In the genomic region with DNA sequence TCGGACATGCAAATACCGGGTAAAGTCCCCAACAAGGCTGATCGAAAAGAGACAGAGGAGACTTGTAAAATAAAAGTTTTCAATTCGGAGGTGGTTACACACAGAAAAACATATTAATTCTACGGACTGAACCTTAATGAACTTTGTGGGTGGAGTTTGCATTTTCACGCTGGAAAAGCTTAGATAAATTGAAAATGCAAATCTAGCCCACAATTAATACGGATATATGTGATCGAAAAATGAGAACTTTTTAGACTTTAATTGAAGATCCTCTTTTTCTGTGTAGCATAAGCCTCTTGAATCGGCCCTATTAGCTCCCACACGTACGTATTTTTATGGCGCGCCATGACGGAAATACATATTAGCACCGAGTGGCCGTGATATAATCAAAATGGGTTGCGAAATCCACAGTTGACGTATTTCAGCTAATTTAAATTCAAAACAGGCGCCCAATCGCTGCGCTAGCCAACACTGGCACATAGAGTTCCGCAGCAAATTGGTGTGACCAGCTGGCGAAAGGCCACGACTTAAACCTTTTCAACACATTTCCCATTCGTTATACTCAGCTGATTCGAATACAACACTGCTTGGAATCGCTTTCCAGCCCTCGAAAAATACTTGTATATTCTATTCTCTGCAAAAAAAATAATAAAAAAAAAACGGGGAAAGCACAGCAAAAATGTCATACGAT, we compare ENCODE assay signal across 1 fruit fly cellular context.
TF ChIP-seq lines count a peak whose summit lies in the region.

No protein-coding gene starts in this region.

TF ChIP-seq in whole organism, embryonic, 481 proteins besides CTCF, POLR2A, EP300 and RAD21 (continued from another document and continues in another):
- TF ChIP-seq trh (GFP tag; optimal IDR thresholded peaks at IDR 0.05; lab: Kevin White, UChicago) (no peak), CG7928 (GFP tag; optimal IDR thresholded peaks at IDR 0.05; lab: Kevin White, UChicago) (peak; percentile 96), Pdp1 (GFP tag; optimal IDR thresholded peaks at IDR 0.05; lab: Kevin White, UChicago) (peak; percentile 34 to 81), otp (GFP tag; IDR thresholded peaks at IDR 0.05; lab: Robert Waterston, UW) (peak; percentile 52; the same call in 1 of the 3 replicates), CG16815 (GFP tag; optimal IDR thresholded peaks at IDR 0.05; lab: Kevin White, UChicago) (no peak), gce (GFP tag; IDR thresholded peaks at IDR 0.05; lab: Robert Waterston, UW) (peak; percentile 46; the same call in 1 of the 3 replicates), CG7372 (GFP tag; IDR thresholded peaks at IDR 0.05; lab: Robert Waterston, UW) (peak; percentile 31; the same call in 1 of the 2 replicates), CG2712 (tag; optimal IDR thresholded peaks at IDR 0.05; lab: Kevin White, UChicago) (peak; percentile 67), lbe (GFP tag; optimal IDR thresholded peaks at IDR 0.05; lab: Kevin White, UChicago) (no peak), nerfin-1 (tag; optimal IDR thresholded peaks at IDR 0.05; lab: Kevin White, UChicago) (peak; percentile 49), run (tag; optimal IDR thresholded peaks at IDR 0.05; lab: Kevin White, UChicago) (no peak), psq (GFP tag; optimal IDR thresholded peaks at IDR 0.05; lab: Kevin White, UChicago) (no peak), bcd (GFP tag; optimal IDR thresholded peaks at IDR 0.05; lab: Kevin White, UChicago) (peak; percentile 50), CG11696 (GFP tag; IDR thresholded peaks at IDR 0.05; lab: Robert Waterston, UW) (0 out of 2 replicates have a peak, but pooled peaks have one; percentile 39), twi (tag; optimal IDR thresholded peaks at IDR 0.05; lab: Kevin White, UChicago) (peak; percentile 26), CG7839 (tag; optimal IDR thresholded peaks at IDR 0.05; lab: Kevin White, UChicago) (peak; percentile 48), Deaf1 (tag; optimal IDR thresholded peaks at IDR 0.05; lab: Kevin White, UChicago) (peak; percentile 18), Rfx (GFP tag; IDR thresholded peaks at IDR 0.05; lab: Robert Waterston, UW) (peak; percentile 70), E2f2 (GFP tag; IDR thresholded peaks at IDR 0.05; lab: Robert Waterston, UW) (peak; percentile 98), sna (GFP tag; IDR thresholded peaks at IDR 0.05; lab: Robert Waterston, UW; ENCODE audit: partially characterized antibody) (0 out of 2 replicates have a peak, but pooled peaks have one; percentile 53), CG10274 (GFP tag; optimal IDR thresholded peaks at IDR 0.05; lab: Kevin White, UChicago) (peak; percentile 18), CG12104 (GFP tag; optimal IDR thresholded peaks at IDR 0.05; lab: Kevin White, UChicago) (peak; percentile 37), CG9609 (GFP tag; optimal IDR thresholded peaks at IDR 0.05; lab: Kevin White, UChicago) (peak; percentile 74), Bdp1 (GFP tag; optimal IDR thresholded peaks at IDR 0.05; lab: Kevin White, UChicago) (peak; percentile 59), cad (GFP tag; optimal IDR thresholded peaks at IDR 0.05; lab: Kevin White, UChicago) (no peak), CG17912 (GFP tag; optimal IDR thresholded peaks at IDR 0.05; lab: Kevin White, UChicago) (peak; percentile 57), fu2 (GFP tag; optimal IDR thresholded peaks at IDR 0.05; lab: Kevin White, UChicago) (peak; percentile 61), sens (GFP tag; lab: Kevin White, UChicago) (peak; percentile 90), CG15601 (tag; optimal IDR thresholded peaks at IDR 0.05; lab: Kevin White, UChicago) (peak; percentile 51), CG12391 (tag; optimal IDR thresholded peaks at IDR 0.05; lab: Kevin White, UChicago) (peak; percentile 56), CG9437 (GFP tag; optimal IDR thresholded peaks at IDR 0.05; lab: Kevin White, UChicago) (peak; percentile 55), Vsx1 (GFP tag; optimal IDR thresholded peaks at IDR 0.05; lab: Kevin White, UChicago) (peak; percentile 95), dan (GFP tag; IDR thresholded peaks at IDR 0.05; lab: Robert Waterston, UW) (no peak), Ets65A (GFP tag; lab: Kevin White, UChicago) (peak; percentile 98), Jarid2 (GFP tag; optimal IDR thresholded peaks at IDR 0.05; lab: Kevin White, UChicago) (peak; percentile 28), BtbVII (GFP tag; optimal IDR thresholded peaks at IDR 0.05; lab: Kevin White, UChicago) (peak; percentile 31), gro (GFP tag; optimal IDR thresholded peaks at IDR 0.05; lab: Kevin White, UChicago) (peak; percentile 53), bigmax (GFP tag; optimal IDR thresholded peaks at IDR 0.05; lab: Kevin White, UChicago) (peak; percentile 38), tio (GFP tag; optimal IDR thresholded peaks at IDR 0.05; lab: Kevin White, UChicago) (peak; percentile 51), Dad (GFP tag; optimal IDR thresholded peaks at IDR 0.05; lab: Kevin White, UChicago) (peak; percentile 73), HLH4C (GFP tag; IDR thresholded peaks at IDR 0.05; lab: Robert Waterston, UW; ENCODE audit: partially characterized antibody) (no peak), CG13287 (GFP tag; IDR thresholded peaks at IDR 0.05; lab: Robert Waterston, UW; ENCODE audit: partially characterized antibody) (peak; percentile 64), fd3F (GFP tag; optimal IDR thresholded peaks at IDR 0.05; lab: Kevin White, UChicago) (peak; percentile 67), dpn (GFP tag; optimal IDR thresholded peaks at IDR 0.05; lab: Kevin White, UChicago) (peak; percentile 58 to 77), CG13424 (tag; optimal IDR thresholded peaks at IDR 0.05; lab: Kevin White, UChicago) (peak; percentile 61), chm (GFP tag; IDR thresholded peaks at IDR 0.05; lab: Robert Waterston, UW) (no peak; the same call in 1 of the 2 replicates), CG17802 (tag; optimal IDR thresholded peaks at IDR 0.05; lab: Kevin White, UChicago) (peak; percentile 9), disco-r (GFP tag; optimal IDR thresholded peaks at IDR 0.05; lab: Kevin White, UChicago) (no peak), Xrp1 (GFP tag; IDR thresholded peaks at IDR 0.05; lab: Robert Waterston, UW) (peak; percentile 64), Ptx1 (GFP tag; IDR thresholded peaks at IDR 0.05; lab: Robert Waterston, UW) (peak; percentile 58; the same call in 1 of the 2 replicates), nmo (GFP tag; optimal IDR thresholded peaks at IDR 0.05; lab: Kevin White, UChicago) (peak; percentile 35), MTF-1 (GFP tag; optimal IDR thresholded peaks at IDR 0.05; lab: Kevin White, UChicago; ENCODE audit: borderline replicate concordance) (no peak), Dip3 (GFP tag; optimal IDR thresholded peaks at IDR 0.05; lab: Kevin White, UChicago) (peak; percentile 32), CG9876 (GFP tag; optimal IDR thresholded peaks at IDR 0.05; lab: Kevin White, UChicago) (no peak), BEAF-32 (GFP tag; optimal IDR thresholded peaks at IDR 0.05; lab: Kevin White, UChicago) (peak; percentile 53), CG16779 (GFP tag; IDR thresholded peaks at IDR 0.05; lab: Robert Waterston, UW) (0 out of 2 replicates have a peak, but pooled peaks have one; percentile 18), bbx (GFP tag; IDR thresholded peaks at IDR 0.05; lab: Robert Waterston, UW; ENCODE audit: partially characterized antibody) (peak; percentile 29; the same call in 1 of the 2 replicates), CG9727 (GFP tag; optimal IDR thresholded peaks at IDR 0.05; lab: Kevin White, UChicago) (peak; percentile 46), CG32532 (GFP tag; IDR thresholded peaks at IDR 0.05; lab: Robert Waterston, UW) (peak; percentile 63), CG10147 (GFP tag; optimal IDR thresholded peaks at IDR 0.05; lab: Kevin White, UChicago) (no peak), CrebB (tag; optimal IDR thresholded peaks at IDR 0.05; lab: Kevin White, UChicago) (peak; percentile 34), Gsc (GFP tag; IDR thresholded peaks at IDR 0.05; lab: Robert Waterston, UW) (no peak), CG31388 (GFP tag; optimal IDR thresholded peaks at IDR 0.05; lab: Kevin White, UChicago) (no peak), Side (GFP tag; optimal IDR thresholded peaks at IDR 0.05; lab: Kevin White, UChicago) (peak; percentile 65), CG2129 (GFP tag; IDR thresholded peaks at IDR 0.05; lab: Robert Waterston, UW; ENCODE audit: partially characterized antibody) (no peak), CG15073 (GFP tag; optimal IDR thresholded peaks at IDR 0.05; lab: Kevin White, UChicago) (no peak), ci (GFP tag; IDR thresholded peaks at IDR 0.05; lab: Robert Waterston, UW) (peak; percentile 85), CG18764 (GFP tag; optimal IDR thresholded peaks at IDR 0.05; lab: Kevin White, UChicago) (peak; percentile 4), gsb-n (tag; optimal IDR thresholded peaks at IDR 0.05; lab: Kevin White, UChicago) (peak; percentile 95), CG11695 (GFP tag; IDR thresholded peaks at IDR 0.05; lab: Robert Waterston, UW) (peak; percentile 53; the same call in 2 of the 3 replicates), Fer3 (tag; optimal IDR thresholded peaks at IDR 0.05; lab: Kevin White, UChicago) (peak; percentile 49), bowl (GFP tag; IDR thresholded peaks at IDR 0.05; lab: Robert Waterston, UW) (no peak), al (GFP tag; IDR thresholded peaks at IDR 0.05; lab: Robert Waterston, UW) (no peak), Lhr (GFP tag; optimal IDR thresholded peaks at IDR 0.05; lab: Kevin White, UChicago) (peak; percentile 75), cato (GFP tag; optimal IDR thresholded peaks at IDR 0.05; lab: Kevin White, UChicago; ENCODE audit: borderline replicate concordance) (peak; percentile 13), CG10321 (GFP tag; IDR thresholded peaks at IDR 0.05; lab: Robert Waterston, UW) (0 out of 2 replicates have a peak, but pooled peaks have one; percentile 7), CG10543 (GFP tag; optimal IDR thresholded peaks at IDR 0.05; lab: Kevin White, UChicago) (peak; percentile 44), crp (GFP tag; optimal IDR thresholded peaks at IDR 0.05; lab: Kevin White, UChicago) (peak; percentile 91 to 99), inv (GFP tag; IDR thresholded peaks at IDR 0.05; lab: Robert Waterston, UW; ENCODE audit: partially characterized antibody) (no peak), kni (GFP tag; optimal IDR thresholded peaks at IDR 0.05; lab: Kevin White, UChicago) (no peak), slbo (GFP tag; IDR thresholded peaks at IDR 0.05; lab: Robert Waterston, UW) (peak; percentile 58), CG10267 (tag; optimal IDR thresholded peaks at IDR 0.05; lab: Kevin White, UChicago) (peak; percentile 98), CG17829 (tag; optimal IDR thresholded peaks at IDR 0.05; lab: Kevin White, UChicago) (peak; percentile 56), CG15514 (GFP tag; optimal IDR thresholded peaks at IDR 0.05; lab: Kevin White, UChicago) (peak; percentile 91), wek (GFP tag; optimal IDR thresholded peaks at IDR 0.05; lab: Kevin White, UChicago) (peak; percentile 46), Usf (GFP tag; optimal IDR thresholded peaks at IDR 0.05; lab: Kevin White, UChicago) (peak; percentile 37), sr (GFP tag; IDR thresholded peaks at IDR 0.05; lab: Robert Waterston, UW) (peak; percentile 50; the same call in 1 of the 3 replicates), CG11247 (GFP tag; IDR thresholded peaks at IDR 0.05; lab: Robert Waterston, UW) (peak; percentile 64), CG8089 (GFP tag; optimal IDR thresholded peaks at IDR 0.05; lab: Kevin White, UChicago) (peak; percentile 16), Sox100B (GFP tag; optimal IDR thresholded peaks at IDR 0.05; lab: Kevin White, UChicago) (peak; percentile 33), CG3065 (GFP tag; optimal IDR thresholded peaks at IDR 0.05; lab: Kevin White, UChicago) (no peak), Atf6 (GFP tag; IDR thresholded peaks at IDR 0.05; lab: Robert Waterston, UW) (peak; percentile 80), Tbp (GFP tag; optimal IDR thresholded peaks at IDR 0.05; lab: Kevin White, UChicago) (no peak), cwo (GFP tag; optimal IDR thresholded peaks at IDR 0.05; lab: Kevin White, UChicago) (peak; percentile 64), CG14441 (GFP tag; IDR thresholded peaks at IDR 0.05; lab: Robert Waterston, UW) (peak; percentile 63), Nf-YB (GFP tag; optimal IDR thresholded peaks at IDR 0.05; lab: Kevin White, UChicago) (no peak), MESR4 (GFP tag; optimal IDR thresholded peaks at IDR 0.05; lab: Kevin White, UChicago) (peak; percentile 71), CG8359 (GFP tag; optimal IDR thresholded peaks at IDR 0.05; lab: Kevin White, UChicago; ENCODE audit: borderline replicate concordance) (peak; percentile 9), shn (GFP tag; optimal IDR thresholded peaks at IDR 0.05; lab: Kevin White, UChicago) (peak; percentile 22), CG14050 (GFP tag; IDR thresholded peaks at IDR 0.05; lab: Robert Waterston, UW) (peak; percentile 20; the same call in 2 of the 3 replicates), CG15696 (tag; optimal IDR thresholded peaks at IDR 0.05; lab: Kevin White, UChicago) (peak; percentile 0), Max (GFP tag; optimal IDR thresholded peaks at IDR 0.05; lab: Kevin White, UChicago) (peak; percentile 47), aop (GFP tag; IDR thresholded peaks at IDR 0.05; lab: Robert Waterston, UW) (0 out of 2 replicates have a peak, but pooled peaks have one; percentile 45), Hr51 (GFP tag; optimal IDR thresholded peaks at IDR 0.05; lab: Kevin White, UChicago) (peak; percentile 65 to 72), CG1832 (GFP tag; optimal IDR thresholded peaks at IDR 0.05; lab: Kevin White, UChicago) (no peak), pita (GFP tag; optimal IDR thresholded peaks at IDR 0.05; lab: Kevin White, UChicago) (no peak), CG12236 (GFP tag; optimal IDR thresholded peaks at IDR 0.05; lab: Kevin White, UChicago) (no peak), CG3995 (GFP tag; optimal IDR thresholded peaks at IDR 0.05; lab: Kevin White, UChicago) (peak; percentile 47), org-1 (GFP tag; optimal IDR thresholded peaks at IDR 0.05; lab: Kevin White, UChicago) (peak; percentile 38), CG9932 (GFP tag; IDR thresholded peaks at IDR 0.05; lab: Robert Waterston, UW) (peak; percentile 73), stc (GFP tag; IDR thresholded peaks at IDR 0.05; lab: Robert Waterston, UW) (0 out of 2 replicates have a peak, but pooled peaks have one; percentile 15), tna (GFP tag; IDR thresholded peaks at IDR 0.05; lab: Robert Waterston, UW; ENCODE audit: partially characterized antibody) (no peak; the same call in 1 of the 2 replicates), fru (optimal IDR thresholded peaks at IDR 0.05; lab: Kevin White, UChicago) (no peak), phol (tag; optimal IDR thresholded peaks at IDR 0.05; lab: Kevin White, UChicago) (peak; percentile 59), dati (GFP tag; IDR thresholded peaks at IDR 0.05; lab: Robert Waterston, UW) (no peak; the same call in 1 of the 2 replicates), Trl (optimal IDR thresholded peaks at IDR 0.05; lab: Kevin White, UChicago) (no peak), Trl (GFP tag; optimal IDR thresholded peaks at IDR 0.05; lab: Kevin White, UChicago) (peak; percentile 81), dm (GFP tag; optimal IDR thresholded peaks at IDR 0.05; lab: Kevin White, UChicago) (peak; percentile 56), vfl (GFP tag; optimal IDR thresholded peaks at IDR 0.05; lab: Kevin White, UChicago) (peak; percentile 57)
